Worm (Caenorhabditis elegans) whole organism, L1 larva: Measurements from ENCODE around the gene spig-8.

Experiments used
- C04F5.9 ChIP-seq: sonication (generic microtip); optimal IDR thresholded peaks from 2 replicates; lab custom pipeline; 2016; ENCODE audit warnings: missing genetic modification characterization, missing compliant biosample characterization
- F16B12.6 ChIP-seq: fragments of 150-350 bp; optimal IDR thresholded peaks from 2 replicates; lab custom pipeline; 2014; ENCODE audit warnings: missing biosample characterization, missing genetic modification characterization
- Y116A8C.19 ChIP-seq: sonication (generic microtip); optimal IDR thresholded peaks from 2 replicates; lab custom pipeline; 2016; ENCODE audit warnings: missing compliant biosample characterization, missing genetic modification characterization, borderline replicate concordance
- alr-1 ChIP-seq: fragments of 200-800 bp; sonication (Bioruptor generic); optimal IDR thresholded peaks from 2 replicates; lab custom pipeline; 2018; ENCODE audit warnings: borderline replicate concordance, mild to moderate bottlenecking, missing genetic modification characterization, missing compliant biosample characterization
- ama-1 ChIP-seq: fragments of 150-350 bp; optimal IDR thresholded peaks from 2 replicates; lab custom pipeline; 2014
- blmp-1 ChIP-seq: fragments of 150-350 bp; optimal IDR thresholded peaks from 2 replicates; lab custom pipeline; 2014; ENCODE audit warnings: missing biosample characterization, missing genetic modification characterization
- ceh-90 ChIP-seq: sonication (generic microtip); optimal IDR thresholded peaks from 2 replicates; lab custom pipeline; 2016; ENCODE audit warnings: missing genetic modification characterization, missing compliant biosample characterization
- dpl-1 ChIP-seq, 3 experiments: fragments of 150-350 bp in 2 of 3; sonication (generic microtip) in 1 of 3; optimal IDR thresholded peaks; 2 replicates each; lab custom pipeline; 2014 to 2017; ENCODE audit warnings: missing biosample characterization in 3 of 3, missing genetic modification characterization in 3 of 3, missing genetic modification reagents in 3 of 3
- egl-13 ChIP-seq: sonication (generic microtip); optimal IDR thresholded peaks from 2 replicates; lab custom pipeline; 2016; ENCODE audit warnings: missing genotype, missing genetic modification reagents, missing genetic modification characterization, missing compliant biosample characterization
- elt-2 ChIP-seq: sonication (generic microtip); optimal IDR thresholded peaks from 2 replicates; lab custom pipeline; 2016; ENCODE audit warnings: missing genetic modification characterization, mild to moderate bottlenecking, inconsistent platforms, missing compliant biosample characterization, missing genetic modification reagents
- elt-3 ChIP-seq, 6 experiments: fragments of 150-350 bp in 1 of 6; sonication (generic microtip); optimal IDR thresholded peaks; 2 replicates each; lab custom pipeline; 2017 to 2018; ENCODE audit warnings: missing biosample characterization in 6 of 6, missing genetic modification characterization in 6 of 6, inconsistent platforms in 1 of 6
- hlh-4 ChIP-seq: sonication (generic microtip); optimal IDR thresholded peaks from 2 replicates; lab custom pipeline; 2016; ENCODE audit warnings: mild to moderate bottlenecking, missing genetic modification characterization, missing compliant biosample characterization
- hpl-2 ChIP-seq: fragments of 150-350 bp; optimal IDR thresholded peaks from 2 replicates; lab custom pipeline; 2014; ENCODE audit warnings: missing biosample characterization, missing genetic modification reagents, missing genetic modification characterization
- irx-1 ChIP-seq: sonication (generic microtip); optimal IDR thresholded peaks from 2 replicates; lab custom pipeline; 2016; ENCODE audit warnings: missing genetic modification characterization, missing compliant biosample characterization
- isw-1 ChIP-seq: fragments of 200-800 bp; sonication (Bioruptor generic); IDR thresholded peaks from 2 replicates; pipeline ENCODE4 v1.3.6; 2022; ENCODE audit warnings: missing genetic modification characterization, missing compliant biosample characterization
- lin-13 ChIP-seq: fragments of 150-350 bp; optimal IDR thresholded peaks from 2 replicates; lab custom pipeline; 2014; ENCODE audit warnings: missing biosample characterization, missing genetic modification reagents, missing genetic modification characterization
- lin-15B ChIP-seq: fragments of 150-350 bp; sonication (generic microtip); optimal IDR thresholded peaks from 3 replicates; lab custom pipeline; 2014; ENCODE audit warnings: missing biosample characterization, missing genetic modification characterization
- lin-39 ChIP-seq: fragments of 150-350 bp; optimal IDR thresholded peaks from 2 replicates; lab custom pipeline; 2014; ENCODE audit warnings: missing biosample characterization, missing genetic modification reagents, missing genetic modification characterization
- lir-3 ChIP-seq: sonication (generic microtip); optimal IDR thresholded peaks from 2 replicates; lab custom pipeline; 2016; ENCODE audit warnings: mild to moderate bottlenecking, missing genetic modification characterization, moderate library complexity, missing compliant biosample characterization; ENCODE audit not compliant: poor library complexity
- mab-9 ChIP-seq: fragments of 200-800 bp; sonication (Bioruptor generic); IDR thresholded peaks from 2 replicates; pipeline ENCODE4 v1.3.6; 2022; ENCODE audit warnings: missing genetic modification reagents, missing genetic modification characterization, missing compliant biosample characterization
- mef-2 ChIP-seq: fragments of 150-350 bp; optimal IDR thresholded peaks from 2 replicates; lab custom pipeline; 2014; ENCODE audit warnings: missing biosample characterization, missing genetic modification characterization
- mep-1 ChIP-seq: fragments of 150-350 bp; optimal IDR thresholded peaks from 2 replicates; lab custom pipeline; 2014; ENCODE audit warnings: missing biosample characterization, missing genetic modification characterization
- nhr-11 ChIP-seq: fragments of 150-350 bp; optimal IDR thresholded peaks from 2 replicates; lab custom pipeline; 2014; ENCODE audit warnings: missing biosample characterization, missing genetic modification characterization
- nhr-19 ChIP-seq: fragments of 200-800 bp; sonication (Bioruptor generic); conservative IDR thresholded peaks from 2 replicates; pipeline ENCODE4 v1.3.6; 2022; ENCODE audit warnings: missing genetic modification characterization, missing compliant biosample characterization
- nhr-237 ChIP-seq: fragments of 150-350 bp; optimal IDR thresholded peaks from 2 replicates; lab custom pipeline; 2014; ENCODE audit warnings: missing biosample characterization, missing genetic modification characterization
- nhr-28 ChIP-seq: fragments of 150-350 bp; optimal IDR thresholded peaks from 2 replicates; lab custom pipeline; 2014; ENCODE audit warnings: missing biosample characterization, missing genetic modification characterization
- nhr-47 ChIP-seq: sonication (generic microtip); optimal IDR thresholded peaks from 2 replicates; lab custom pipeline; 2016; ENCODE audit warnings: mild to moderate bottlenecking, missing genetic modification characterization, moderate library complexity, missing compliant biosample characterization
- nhr-71 ChIP-seq: sonication (generic microtip); optimal IDR thresholded peaks from 2 replicates; lab custom pipeline; 2016; ENCODE audit warnings: mild to moderate bottlenecking, missing genetic modification characterization, moderate library complexity, missing compliant biosample characterization
- nhr-77 ChIP-seq: fragments of 150-350 bp; optimal IDR thresholded peaks from 2 replicates; lab custom pipeline; 2014; ENCODE audit warnings: missing biosample characterization, missing genetic modification characterization
- nhr-84 ChIP-seq: sonication (generic microtip); optimal IDR thresholded peaks from 2 replicates; lab custom pipeline; 2017; ENCODE audit warnings: missing biosample characterization, missing genetic modification characterization
- pqm-1 ChIP-seq: sonication (generic microtip); optimal IDR thresholded peaks from 3 replicates; lab custom pipeline; 2017; ENCODE audit warnings: missing biosample characterization, missing genetic modification characterization
- rnt-1 ChIP-seq: sonication (generic microtip); optimal IDR thresholded peaks from 2 replicates; lab custom pipeline; 2016; ENCODE audit warnings: mild to moderate bottlenecking, missing genetic modification characterization, moderate library complexity, missing compliant biosample characterization
- skn-1 ChIP-seq: fragments of 150-350 bp; optimal IDR thresholded peaks from 2 replicates; lab custom pipeline; 2014; ENCODE audit warnings: missing biosample characterization, missing genetic modification characterization
- sox-4 ChIP-seq: sonication (generic microtip); optimal IDR thresholded peaks from 2 replicates; lab custom pipeline; 2016; ENCODE audit warnings: missing genetic modification characterization, missing compliant biosample characterization
- sptf-1 ChIP-seq: fragments of 150-350 bp; optimal IDR thresholded peaks from 2 replicates; lab custom pipeline; 2014; ENCODE audit warnings: missing biosample characterization, missing genetic modification characterization
- sup-37 ChIP-seq: fragments of 200-800 bp; sonication (Bioruptor generic); optimal IDR thresholded peaks from 2 replicates; lab custom pipeline; 2018; ENCODE audit warnings: mild to moderate bottlenecking, missing genetic modification characterization, missing compliant biosample characterization
- swsn-7 ChIP-seq: sonication (generic microtip); optimal IDR thresholded peaks from 2 replicates; lab custom pipeline; 2016; ENCODE audit warnings: missing genetic modification characterization, missing compliant biosample characterization
- unc-130 ChIP-seq: fragments of 150-350 bp; optimal IDR thresholded peaks from 2 replicates; lab custom pipeline; 2017; ENCODE audit warnings: missing biosample characterization, missing genetic modification characterization, inconsistent platforms
- unc-86 ChIP-seq: sonication (generic microtip); optimal IDR thresholded peaks from 2 replicates; lab custom pipeline; 2016; ENCODE audit warnings: missing genetic modification characterization, missing compliant biosample characterization
- vab-15 ChIP-seq: sonication (generic microtip); optimal IDR thresholded peaks from 2 replicates; lab custom pipeline; 2017; ENCODE audit warnings: missing genotype, mild to moderate bottlenecking, missing genetic modification characterization, missing compliant biosample characterization
- zag-1 ChIP-seq: fragments of 150-350 bp; optimal IDR thresholded peaks from 2 replicates; lab custom pipeline; 2014; ENCODE audit warnings: missing biosample characterization, missing genetic modification characterization
- zip-4 ChIP-seq: fragments of 200-800 bp; sonication (Bioruptor generic); optimal IDR thresholded peaks from 2 replicates; lab custom pipeline; 2018; ENCODE audit warnings: mild to moderate bottlenecking, missing genetic modification characterization, moderate library complexity, missing compliant biosample characterization
- ztf-11 ChIP-seq, 2 experiments: sonication (generic microtip); optimal IDR thresholded peaks; 2 replicates each; lab custom pipeline; 2016 to 2017; ENCODE audit warnings: missing genetic modification characterization in 2 of 2, missing biosample characterization in 1 of 2, missing compliant biosample characterization in 1 of 2
- ztf-4 ChIP-seq: fragments of 150-350 bp; optimal IDR thresholded peaks from 2 replicates; lab custom pipeline; 2014; ENCODE audit warnings: missing biosample characterization, missing genetic modification characterization

Gene spig-8

DNA sequence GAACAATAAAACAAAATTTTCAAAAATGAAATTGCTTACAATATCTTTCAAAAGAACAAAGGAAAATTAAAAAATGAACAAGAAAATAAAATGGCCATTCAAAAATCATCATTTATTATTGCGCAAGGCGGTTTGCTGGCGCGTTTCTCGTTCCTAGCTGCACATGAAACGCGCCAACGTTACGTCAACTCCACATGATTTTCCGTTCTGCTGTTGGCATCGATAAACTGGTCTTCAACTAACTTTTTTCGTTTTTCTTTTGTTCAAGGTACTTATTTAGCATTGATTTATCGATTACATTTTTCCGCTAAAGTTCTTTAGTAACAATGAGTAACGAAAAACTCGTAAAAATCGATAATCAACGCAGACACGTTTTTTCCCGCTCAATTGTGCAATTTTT, 5.7 kb downstream of the spig-8 start, which contains the start of the genes Y57E12AL.6 and Y57E12AL.1 (continued):
- TF ChIP-seq sup-37 (GFP tag; lab: Kevin White, UChicago) (peak; percentile 29), blmp-1 (tag; lab: Kevin White, UChicago) (peak; percentile 76), nhr-237 (tag; lab: Kevin White, UChicago) (peak; percentile 22), hpl-2 (GFP tag; lab: Kevin White, UChicago) (peak; percentile 16), nhr-47 (tag; lab: Kevin White, UChicago) (peak; percentile 87), lin-13 (GFP tag; lab: Kevin White, UChicago) (peak; percentile 75), ztf-4 (peak; percentile 43), nhr-28 (tag; lab: Kevin White, UChicago) (no peak), mep-1 (tag; lab: Kevin White, UChicago) (peak; percentile 92), dpl-1 (GFP tag; optimal IDR thresholded peaks at IDR 0.05; lab: Kevin White, UChicago) (peak; percentile 77 to 87 (median 84)), ceh-90 (tag; lab: Kevin White, UChicago) (no peak), nhr-71 (tag; lab: Kevin White, UChicago) (peak; percentile 90), sptf-1 (tag; lab: Kevin White, UChicago) (no peak), skn-1 (tag; lab: Kevin White, UChicago) (peak; percentile 96), lir-3 (tag; lab: Kevin White, UChicago) (peak; percentile 41), lin-39 (tag; lab: Kevin White, UChicago) (peak; percentile 39), unc-86 (tag; lab: Kevin White, UChicago) (peak; percentile 47), rnt-1 (tag; lab: Kevin White, UChicago) (peak; percentile 89), zag-1 (tag; lab: Kevin White, UChicago) (no peak), nhr-19 (GFP tag; lab: Robert Waterston, UW) (peak; percentile 85), irx-1 (peak; percentile 71), mab-9 (GFP tag; lab: Robert Waterston, UW) (peak; percentile 46; the same call in 1 of the 2 replicates), isw-1 (GFP tag; lab: Robert Waterston, UW) (peak; percentile 60), hlh-4 (tag; lab: Kevin White, UChicago) (no peak), elt-3 (tag; optimal IDR thresholded peaks at IDR 0.05; lab: Kevin White, UChicago) (peak in 2 of 6 experiments; percentile 75 to 94), lin-15B (peak; percentile 66), sox-4 (tag; lab: Kevin White, UChicago) (peak; percentile 61), alr-1 (tag; lab: Kevin White, UChicago) (no peak), F16B12.6 (tag; lab: Kevin White, UChicago) (peak; percentile 41), nhr-11 (tag; lab: Kevin White, UChicago) (peak; percentile 39), zip-4 (GFP tag; lab: Kevin White, UChicago) (no peak), elt-2 (peak; percentile 2), Y116A8C.19 (no peak), mef-2 (tag; lab: Kevin White, UChicago) (no peak), ztf-11 (tag; optimal IDR thresholded peaks at IDR 0.05; lab: Kevin White, UChicago) (no peak), pqm-1 (tag; lab: Kevin White, UChicago) (no peak), C04F5.9 (tag; lab: Kevin White, UChicago) (no peak), nhr-84 (no peak), unc-130 (tag; lab: Kevin White, UChicago) (peak; percentile 89), egl-13 (tag; lab: Kevin White, UChicago) (peak; percentile 13), vab-15 (tag; lab: Kevin White, UChicago) (no peak), nhr-77 (peak; percentile 49), swsn-7 (tag; lab: Kevin White, UChicago) (peak; percentile 86), ama-1 (lab: Kevin White, UChicago) (peak; percentile 17)
